Fruit fly (Drosophila melanogaster) whole organism, embryonic: ENCODE measurements around the gene CG46463.

Experiments used
- Adf1 ChIP-seq: fragments of 200-800 bp; sonication (Bioruptor generic); IDR thresholded peaks from 2 replicates; pipeline ENCODE4 v1.3.6; 2022; ENCODE audit warnings: missing biosample characterization, missing genetic modification characterization
- Atf3 ChIP-seq: fragments of 200-800 bp; sonication (Bioruptor generic); optimal IDR thresholded peaks from 3 replicates; lab custom pipeline; 2016; ENCODE audit warnings: missing biosample characterization, missing genetic modification characterization
- B-H1 ChIP-seq: fragments of 200-800 bp; sonication (Bioruptor generic); IDR thresholded peaks from 3 replicates; pipeline ENCODE4 v1.3.6; 2022; ENCODE audit warnings: missing biosample characterization, missing genetic modification characterization
- C15 ChIP-seq: fragments of 200-800 bp; sonication (Bioruptor generic); IDR thresholded peaks from 3 replicates; pipeline ENCODE4 v1.3.6; 2022; ENCODE audit warnings: missing biosample characterization, missing genetic modification characterization
- CG2199 ChIP-seq: fragments of 200-800 bp; sonication (Bioruptor generic); IDR thresholded peaks from 3 replicates; pipeline ENCODE4 v1.3.6; 2022; ENCODE audit warnings: missing biosample characterization, missing genetic modification characterization
- Chrac-16 ChIP-seq: fragments of 200-800 bp; sonication (Bioruptor generic); optimal IDR thresholded peaks from 3 replicates; lab custom pipeline; 2016; ENCODE audit warnings: missing biosample characterization, missing genetic modification characterization
- Lpt ChIP-seq: fragments of >200 bp; optimal IDR thresholded peaks from 2 replicates; lab custom pipeline; 2018; ENCODE audit warnings: missing biosample characterization, missing genetic modification characterization
- h ChIP-seq: fragments of >200 bp; optimal IDR thresholded peaks from 2 replicates; lab custom pipeline; 2017
- sim ChIP-seq: fragments of 200-800 bp; sonication (Bioruptor generic); IDR thresholded peaks from 2 replicates; pipeline ENCODE4 v1.3.6; 2022; ENCODE audit warnings: missing biosample characterization, missing genetic modification characterization
- vnd ChIP-seq: fragments of 200-800 bp; sonication (Bioruptor generic); IDR thresholded peaks from 3 replicates; pipeline ENCODE4 v1.3.6; 2022; ENCODE audit warnings: missing biosample characterization, missing genetic modification characterization; ENCODE audit not compliant: partially characterized antibody

DNA sequence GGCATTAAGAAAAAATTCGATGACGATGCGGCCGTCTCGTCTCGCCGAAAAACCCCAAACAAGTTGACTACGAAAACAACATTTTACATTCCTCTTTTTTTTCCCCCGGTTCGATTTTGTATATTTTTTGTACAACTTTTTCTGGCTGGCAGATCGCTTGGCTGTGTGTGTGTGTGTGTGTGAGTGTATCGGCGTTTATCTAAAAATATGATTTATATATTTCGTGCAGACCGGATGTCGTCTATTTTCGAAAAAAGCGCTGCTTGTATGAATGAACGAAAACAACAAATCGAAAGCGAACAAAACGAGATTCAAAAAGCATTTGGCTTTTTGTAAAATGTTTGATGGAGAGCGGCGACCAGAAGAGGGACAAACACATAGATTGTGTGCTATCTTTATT lies 27.2 kb upstream of the CG46463 start:
- TF ChIP-seq C15 (GFP tag; lab: Robert Waterston, UW) (no peak), h (lab: Kevin White, UChicago) (no peak), Lpt (no peak), Chrac-16 (GFP tag; lab: Kevin White, UChicago) (no peak), Atf3 (GFP tag; lab: Kevin White, UChicago) (no peak), Adf1 (GFP tag; lab: Robert Waterston, UW) (no peak), B-H1 (GFP tag; lab: Robert Waterston, UW) (no peak), CG2199 (GFP tag; lab: Robert Waterston, UW) (no peak), vnd (GFP tag; lab: Robert Waterston, UW) (no peak), sim (GFP tag; lab: Robert Waterston, UW) (no peak)
